Fruit fly (Drosophila melanogaster): ENCODE results near the gene HIP.

DNA sequence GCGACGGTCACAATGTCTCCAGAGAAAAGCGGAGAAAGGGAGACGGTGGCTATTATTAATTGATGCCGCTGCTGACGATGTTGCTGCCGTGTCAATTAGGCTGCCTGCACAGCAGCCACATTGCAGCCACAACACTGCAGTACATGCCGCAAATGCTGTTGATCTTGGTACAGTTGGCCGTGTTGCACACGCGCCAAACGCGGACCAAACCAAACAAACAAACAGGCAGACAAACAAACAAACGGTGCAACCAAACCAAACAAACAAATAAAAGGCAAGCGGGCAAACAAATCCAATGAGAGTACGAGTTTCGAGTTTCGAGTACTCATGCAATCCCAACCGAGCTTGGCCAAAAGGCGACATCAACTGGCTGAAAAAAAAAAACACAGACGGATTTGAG lies 33.3 kb downstream of the HIP start:
- no peak for TF ChIP-seq caup (GFP tag; optimal IDR thresholded peaks at IDR 0.05; ENCODE audit: severe bottlenecking)
- TF ChIP-seq ind (GFP tag; optimal IDR thresholded peaks at IDR 0.05) = no peak
- no peak for TF ChIP-seq CG1024 (GFP tag; IDR thresholded peaks at IDR 0.05)
- no peak for TF ChIP-seq HLH54F (GFP tag; optimal IDR thresholded peaks at IDR 0.05)
- TF ChIP-seq mirr (GFP tag; optimal IDR thresholded peaks at IDR 0.05) = no peak
- no peak for TF ChIP-seq CG8290 (GFP tag; optimal IDR thresholded peaks at IDR 0.05)
- TF ChIP-seq CG8290 (tag; optimal IDR thresholded peaks at IDR 0.05) = no peak
- TF ChIP-seq CG4617 (GFP tag; optimal IDR thresholded peaks at IDR 0.05; ENCODE audit: borderline replicate concordance) = no peak
- no peak for TF ChIP-seq Blimp-1 (GFP tag; optimal IDR thresholded peaks at IDR 0.05)
- TF ChIP-seq chif (GFP tag; optimal IDR thresholded peaks at IDR 0.05) = no peak
- no peak for TF ChIP-seq CG10959 (GFP tag; IDR thresholded peaks at IDR 0.05)
- no peak for TF ChIP-seq CoRest (tag; optimal IDR thresholded peaks at IDR 0.05)
- no peak for TF ChIP-seq psq (GFP tag; optimal IDR thresholded peaks at IDR 0.05)
- no peak for TF ChIP-seq CG12299 (tag; optimal IDR thresholded peaks at IDR 0.05)
- TF ChIP-seq H2.0 (GFP tag; IDR thresholded peaks at IDR 0.05) = no peak
